Worm (Caenorhabditis elegans): ENCODE measurements around the gene cept-2.

cept-2 gene

DNA sequence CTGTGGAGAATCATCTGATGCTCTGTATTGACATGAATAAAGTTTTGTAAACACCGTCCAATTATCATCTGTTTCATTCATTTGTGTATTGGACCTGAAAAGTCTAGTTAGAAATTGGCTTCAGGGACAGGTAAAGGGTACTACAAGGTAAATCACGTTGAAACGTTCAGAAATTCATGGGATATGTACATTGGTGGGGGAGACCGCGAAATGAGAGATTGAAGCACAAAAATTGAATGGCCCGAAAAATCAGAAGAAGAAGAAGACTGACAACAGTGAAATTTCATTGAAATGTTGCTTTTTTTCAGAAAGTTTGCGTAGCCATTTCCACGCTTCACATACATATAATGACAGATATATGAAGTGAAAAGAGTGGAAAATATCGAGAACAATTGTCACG is 31.4 kb downstream of the cept-2 start, which contains the start of gene npr-43:
npr-43 (minus strand) TSS at position 101 of the 400 bp plus-strand sequence.
- no peak for TF ChIP-seq sea-1 (GFP tag; conservative IDR thresholded peaks at IDR 0.05)
- TF ChIP-seq ceh-13 (GFP tag; optimal IDR thresholded peaks at IDR 0.05): no peak
- no peak for TF ChIP-seq F13C5.2 (tag; optimal IDR thresholded peaks at IDR 0.05)
- no peak for TF ChIP-seq hnd-1 (tag; optimal IDR thresholded peaks at IDR 0.05)
- no peak for TF ChIP-seq hmbx-1 (tag; optimal IDR thresholded peaks at IDR 0.05)
- no peak for TF ChIP-seq tbx-11 (GFP tag; IDR thresholded peaks at IDR 0.05)
- TF ChIP-seq ceh-36 (tag; optimal IDR thresholded peaks at IDR 0.05): no peak

DNA sequence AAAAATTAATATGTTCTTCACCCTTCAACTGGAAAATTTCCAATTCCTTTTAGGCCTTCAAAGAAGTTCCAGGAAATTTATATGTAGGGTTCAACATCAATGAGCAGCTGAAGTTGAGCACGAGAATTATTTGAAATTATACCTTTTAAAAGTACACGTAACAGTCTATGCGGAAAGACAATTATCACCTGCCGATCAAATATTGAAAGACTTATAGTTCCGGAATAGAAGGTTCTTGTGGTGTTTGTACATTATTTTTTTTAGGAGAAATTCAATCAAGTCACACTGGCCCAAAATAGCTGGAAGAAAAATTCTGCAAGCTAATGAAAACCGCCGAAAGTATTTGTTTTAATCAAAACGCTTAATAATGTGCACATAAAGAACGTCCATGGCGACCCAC is 32.7 kb downstream of the cept-2 start:
- TF ChIP-seq pes-1 (GFP tag; IDR thresholded peaks at IDR 0.05): no peak
- no peak for TF ChIP-seq hmbx-1 (tag; optimal IDR thresholded peaks at IDR 0.05)
- no peak for TF ChIP-seq ets-7 (tag; optimal IDR thresholded peaks at IDR 0.05)
- TF ChIP-seq tbx-37 (GFP tag; conservative IDR thresholded peaks at IDR 0.05): no peak
- no peak for TF ChIP-seq B0310.2 (tag; optimal IDR thresholded peaks at IDR 0.05)
- no peak for TF ChIP-seq tbx-11 (GFP tag; IDR thresholded peaks at IDR 0.05)
- no peak for TF ChIP-seq ceh-13 (GFP tag; optimal IDR thresholded peaks at IDR 0.05)
- TF ChIP-seq F13C5.2 (tag; optimal IDR thresholded peaks at IDR 0.05): no peak
- no peak for TF ChIP-seq ama-1 (optimal IDR thresholded peaks at IDR 0.05)
- no peak for TF ChIP-seq aly-1 (tag; optimal IDR thresholded peaks at IDR 0.05)
- TF ChIP-seq hmg-4 (GFP tag; optimal IDR thresholded peaks at IDR 0.05): no peak
- no peak for TF ChIP-seq hnd-1 (tag; optimal IDR thresholded peaks at IDR 0.05)
- no peak for TF ChIP-seq ceh-36 (tag; optimal IDR thresholded peaks at IDR 0.05)
- TF ChIP-seq sea-1 (GFP tag; conservative IDR thresholded peaks at IDR 0.05): no peak
- TF ChIP-seq scrt-1 (GFP tag; IDR thresholded peaks at IDR 0.05): no peak
- no peak for TF ChIP-seq tra-4 (tag; optimal IDR thresholded peaks at IDR 0.05)
- no peak for TF ChIP-seq flt-1 (GFP tag; IDR thresholded peaks at IDR 0.05)

DNA sequence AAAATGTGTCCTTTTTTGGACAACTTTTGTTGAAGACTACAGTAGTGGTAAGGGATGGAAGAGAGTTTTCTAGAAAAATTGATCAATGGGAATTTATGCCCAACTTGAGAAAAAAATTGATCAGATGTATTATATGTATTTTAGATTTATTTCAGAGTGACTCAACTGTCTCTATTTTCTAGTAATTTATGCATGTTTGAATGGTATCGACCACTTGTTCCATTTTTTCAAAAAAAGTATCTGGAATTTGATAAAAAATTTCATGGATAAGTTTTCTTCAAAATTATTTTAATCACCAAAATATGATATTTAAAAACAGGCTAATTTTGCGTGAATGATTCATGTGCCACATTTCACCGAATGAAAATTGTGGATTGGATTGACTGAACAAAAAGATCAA is 44.3 kb downstream of the cept-2 start, which contains the start of gene C15H11.10:
C15H11.10 (plus strand) TSS at position 301 of the 400 bp plus-strand sequence.
- TF ChIP-seq sea-1 (GFP tag; conservative IDR thresholded peaks at IDR 0.05) (no peak), B0310.2 (tag; optimal IDR thresholded peaks at IDR 0.05) (no peak), hnd-1 (tag; optimal IDR thresholded peaks at IDR 0.05) (no peak), ceh-13 (GFP tag; optimal IDR thresholded peaks at IDR 0.05) (no peak), tbx-37 (GFP tag; conservative IDR thresholded peaks at IDR 0.05) (no peak), ets-7 (tag; optimal IDR thresholded peaks at IDR 0.05) (no peak), tbx-11 (GFP tag; IDR thresholded peaks at IDR 0.05) (no peak), ceh-36 (tag; optimal IDR thresholded peaks at IDR 0.05) (no peak), pes-1 (GFP tag; IDR thresholded peaks at IDR 0.05) (no peak), aly-1 (tag; optimal IDR thresholded peaks at IDR 0.05) (no peak), tra-4 (tag; optimal IDR thresholded peaks at IDR 0.05) (no peak), F13C5.2 (tag; optimal IDR thresholded peaks at IDR 0.05) (no peak), scrt-1 (GFP tag; IDR thresholded peaks at IDR 0.05) (no peak), hmbx-1 (tag; optimal IDR thresholded peaks at IDR 0.05) (no peak), ama-1 (optimal IDR thresholded peaks at IDR 0.05) (no peak), hmg-4 (GFP tag; optimal IDR thresholded peaks at IDR 0.05) (no peak), flt-1 (GFP tag; IDR thresholded peaks at IDR 0.05) (no peak)

DNA sequence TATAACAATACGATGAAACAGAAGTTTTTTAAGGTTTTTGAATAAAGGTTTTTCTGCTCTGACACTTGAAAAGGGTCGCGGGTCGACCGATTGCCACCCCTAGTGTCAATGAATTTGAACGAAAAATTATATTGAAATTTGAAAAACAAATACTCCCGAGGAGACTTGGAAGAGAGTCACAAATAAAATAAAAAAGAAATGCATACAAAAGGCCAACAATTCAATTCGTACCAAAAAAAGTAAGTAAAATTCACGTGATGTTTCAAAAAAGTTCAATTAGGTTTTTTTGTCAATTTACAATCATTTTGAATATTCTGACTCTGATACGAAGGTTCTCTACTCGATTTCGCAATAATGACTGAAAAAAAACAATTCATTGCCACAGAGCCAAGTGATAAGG is 45.9 kb downstream of the cept-2 start, which contains the start of gene C15H11.1:
C15H11.1 (plus strand) TSS at position 301 of the 400 bp plus-strand sequence.
- TF ChIP-seq hmg-4 (GFP tag; optimal IDR thresholded peaks at IDR 0.05) (no peak), pes-1 (GFP tag; IDR thresholded peaks at IDR 0.05) (no peak), aly-1 (tag; optimal IDR thresholded peaks at IDR 0.05) (no peak), F13C5.2 (tag; optimal IDR thresholded peaks at IDR 0.05) (no peak), ceh-36 (tag; optimal IDR thresholded peaks at IDR 0.05) (no peak), sea-1 (GFP tag; conservative IDR thresholded peaks at IDR 0.05) (no peak), ama-1 (optimal IDR thresholded peaks at IDR 0.05) (no peak), flt-1 (GFP tag; IDR thresholded peaks at IDR 0.05) (no peak)

DNA sequence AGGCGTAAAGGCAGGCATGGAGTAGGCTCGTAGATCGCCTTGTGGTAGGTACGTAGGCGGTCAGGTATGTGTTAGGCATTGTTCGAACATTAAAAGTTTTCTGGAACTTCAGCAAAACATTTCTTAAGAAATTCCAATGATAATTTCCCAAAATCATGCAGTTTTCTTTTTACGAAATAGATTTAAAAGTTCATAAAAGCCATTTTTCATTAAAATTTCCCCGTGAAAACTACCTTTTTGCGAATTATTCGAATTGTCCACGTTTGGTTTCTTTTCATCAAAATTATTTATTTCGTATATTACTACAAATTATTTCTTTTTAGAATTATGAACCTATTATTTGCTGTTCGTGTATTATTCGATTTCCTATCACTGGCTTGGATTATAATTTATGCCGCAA is 47.2 kb downstream of the cept-2 start, which contains the start of gene C15H11.13:
C15H11.13 (plus strand) TSS at position 301 of the 400 bp plus-strand sequence.
- TF ChIP-seq sea-1 (GFP tag; conservative IDR thresholded peaks at IDR 0.05) (no peak), ceh-36 (tag; optimal IDR thresholded peaks at IDR 0.05) (no peak), ceh-13 (GFP tag; optimal IDR thresholded peaks at IDR 0.05) (no peak), ama-1 (optimal IDR thresholded peaks at IDR 0.05) (no peak), tbx-11 (GFP tag; IDR thresholded peaks at IDR 0.05) (no peak), scrt-1 (GFP tag; IDR thresholded peaks at IDR 0.05) (no peak), B0310.2 (tag; optimal IDR thresholded peaks at IDR 0.05) (no peak), pes-1 (GFP tag; IDR thresholded peaks at IDR 0.05) (no peak), ets-7 (tag; optimal IDR thresholded peaks at IDR 0.05) (no peak), tra-4 (tag; optimal IDR thresholded peaks at IDR 0.05) (no peak)

DNA sequence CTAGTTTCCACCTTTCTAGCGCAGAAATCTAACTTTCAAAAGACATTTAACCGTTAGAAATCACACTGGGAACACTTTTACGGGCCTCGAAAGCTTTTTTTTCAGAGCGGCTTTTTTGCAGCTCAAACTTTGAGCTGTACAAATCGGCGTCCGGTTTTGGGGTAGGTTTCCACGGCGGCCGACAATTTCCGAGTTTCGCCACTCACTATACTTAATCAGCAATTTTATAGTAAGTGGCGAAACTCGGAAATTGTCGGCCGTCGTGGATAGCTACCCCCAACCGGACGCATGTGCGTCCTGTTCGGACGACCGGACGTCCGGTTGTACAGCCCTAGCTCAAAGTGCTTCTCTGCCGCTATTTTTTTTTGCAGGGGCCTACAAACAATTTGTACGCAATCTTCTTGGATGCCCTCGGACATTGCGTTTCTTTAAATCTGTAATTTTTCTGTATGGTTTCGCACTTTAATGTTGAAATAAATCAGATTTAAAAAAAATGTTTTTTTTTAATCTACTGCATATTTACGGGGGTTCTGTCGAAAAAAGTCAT is 48.6 kb downstream of the cept-2 start:
- TF ChIP-seq hmbx-1 (tag; optimal IDR thresholded peaks at IDR 0.05) (no peak), tbx-37 (GFP tag; conservative IDR thresholded peaks at IDR 0.05) (no peak), scrt-1 (GFP tag; IDR thresholded peaks at IDR 0.05) (no peak), ceh-36 (tag; optimal IDR thresholded peaks at IDR 0.05) (no peak), ceh-13 (GFP tag; optimal IDR thresholded peaks at IDR 0.05) (no peak), flt-1 (GFP tag; IDR thresholded peaks at IDR 0.05) (no peak), tbx-11 (GFP tag; IDR thresholded peaks at IDR 0.05) (no peak), aly-1 (tag; optimal IDR thresholded peaks at IDR 0.05) (no peak), tra-4 (tag; optimal IDR thresholded peaks at IDR 0.05) (no peak)
